Fruit fly (Drosophila melanogaster) whole organism, wandering third instar larva: ENCODE measurements around the gene Mkrn1.

Source experiments
- Abd-B ChIP-seq: fragments of >200 bp; optimal IDR thresholded peaks from 2 replicates; lab custom pipeline; 2017; ENCODE audit warnings: missing biosample characterization, missing genetic modification characterization
- CG32264 ChIP-seq: fragments of 200-800 bp; sonication (Bioruptor generic); optimal IDR thresholded peaks from 2 replicates; lab custom pipeline; 2016; ENCODE audit warnings: missing biosample characterization, missing genetic modification characterization
- CrebA ChIP-seq: fragments of 200-800 bp; sonication (Bioruptor generic); optimal IDR thresholded peaks from 2 replicates; lab custom pipeline; 2016; ENCODE audit warnings: missing biosample characterization, mild to moderate bottlenecking, missing genetic modification characterization, borderline replicate concordance
- Dfd ChIP-seq: fragments of >200 bp; optimal IDR thresholded peaks from 2 replicates; lab custom pipeline; 2017; ENCODE audit warnings: missing biosample characterization, missing genetic modification characterization
- Dif ChIP-seq: fragments of 200-275, 200-300 bp; sonication (Bioruptor generic); optimal IDR thresholded peaks from 2 replicates; lab custom pipeline; 2018; ENCODE audit warnings: missing biosample characterization, missing genetic modification characterization; ENCODE audit not compliant: partially characterized antibody
- GATAd ChIP-seq: sonication (Bioruptor generic); optimal IDR thresholded peaks from 2 replicates; lab custom pipeline; 2016; ENCODE audit warnings: missing biosample characterization, missing genetic modification characterization
- HLH106 ChIP-seq: fragments of 200-800 bp; optimal IDR thresholded peaks from 3 replicates; lab custom pipeline; 2019; ENCODE audit warnings: missing biosample characterization, mild to moderate bottlenecking, missing genetic modification characterization, moderate library complexity
- Hnf4 ChIP-seq: fragments of 200-800 bp; sonication (Bioruptor generic); optimal IDR thresholded peaks from 2 replicates; lab custom pipeline; 2016; ENCODE audit warnings: missing biosample characterization, mild to moderate bottlenecking, missing genetic modification characterization
- Hr78 ChIP-seq: fragments of >200 bp; optimal IDR thresholded peaks from 2 replicates; lab custom pipeline; 2017; ENCODE audit warnings: missing biosample characterization, missing genetic modification characterization
- Hr83 ChIP-seq: fragments of 200-300 bp; sonication (Bioruptor generic); optimal IDR thresholded peaks from 2 replicates; lab custom pipeline; 2016; ENCODE audit warnings: missing biosample characterization, mild to moderate bottlenecking, missing genetic modification characterization, moderate library complexity; ENCODE audit not compliant: poor library complexity, severe bottlenecking
- Jra ChIP-seq: sonication (Bioruptor generic); optimal IDR thresholded peaks from 2 replicates; lab custom pipeline; 2016; ENCODE audit warnings: missing biosample characterization, missing genetic modification characterization
- Mio ChIP-seq: sonication (Bioruptor generic); optimal IDR thresholded peaks from 2 replicates; lab custom pipeline; 2016; ENCODE audit warnings: missing biosample characterization, missing genetic modification characterization
- Myc ChIP-seq: fragments of >200 bp; optimal IDR thresholded peaks from 2 replicates; lab custom pipeline; 2017
- N ChIP-seq: fragments of >200 bp; optimal IDR thresholded peaks from 2 replicates; lab custom pipeline; 2018; ENCODE audit warnings: missing biosample characterization, missing external identifiers, missing genetic modification characterization
- OdsH ChIP-seq: fragments of 200-800 bp; sonication (Bioruptor generic); optimal IDR thresholded peaks from 2 replicates; lab custom pipeline; 2016; ENCODE audit warnings: missing biosample characterization, mild to moderate bottlenecking, missing genetic modification characterization
- Rel ChIP-seq, 2 experiments: fragments of 200-800 bp; sonication (Bioruptor generic) in 1 of 2; optimal IDR thresholded peaks; 2 replicates in 1 of 2; 3 replicates in 1 of 2; lab custom pipeline; 2016 to 2019; ENCODE audit warnings: mild to moderate bottlenecking in 2 of 2, missing biosample characterization in 2 of 2, missing genetic modification characterization in 2 of 2, moderate library complexity in 1 of 2
- Sp1 ChIP-seq: fragments of 200-800 bp; sonication (Bioruptor generic); optimal IDR thresholded peaks from 3 replicates; lab custom pipeline; 2019; ENCODE audit warnings: missing biosample characterization, mild to moderate bottlenecking, missing genetic modification characterization, moderate library complexity
- br ChIP-seq: fragments of 200-800 bp; sonication (Bioruptor generic); optimal IDR thresholded peaks from 2 replicates; lab custom pipeline; 2016; ENCODE audit warnings: missing biosample characterization, missing genetic modification characterization
- brk ChIP-seq: fragments of 200-800 bp; sonication (Bioruptor generic); optimal IDR thresholded peaks from 2 replicates; lab custom pipeline; 2016; ENCODE audit warnings: missing biosample characterization, mild to moderate bottlenecking, missing genetic modification characterization
- dl ChIP-seq, 2 experiments: fragments of 175-275, 200-275 bp in 1 of 2; fragments of 200-275 bp in 1 of 2; sonication (Bioruptor generic); optimal IDR thresholded peaks; lab custom pipeline; 2018; ENCODE audit warnings: mild to moderate bottlenecking in 2 of 2, missing biosample characterization in 2 of 2, missing genetic modification characterization in 2 of 2, moderate library complexity in 2 of 2; ENCODE audit not compliant: partially characterized antibody in 2 of 2, insufficient read depth in 1 of 2
- dmrt93B ChIP-seq: fragments of 200-800 bp; sonication (Bioruptor generic); optimal IDR thresholded peaks from 2 replicates; lab custom pipeline; 2018; ENCODE audit warnings: missing biosample characterization, mild to moderate bottlenecking, missing genetic modification characterization
- dsf ChIP-seq: sonication (Bioruptor generic); optimal IDR thresholded peaks from 2 replicates; lab custom pipeline; 2016; ENCODE audit warnings: missing biosample characterization, missing genetic modification characterization, borderline replicate concordance
- ey ChIP-seq: fragments of 200-800 bp; sonication (Bioruptor generic); optimal IDR thresholded peaks from 2 replicates; lab custom pipeline; 2016; ENCODE audit warnings: missing biosample characterization, missing genetic modification characterization
- foxo ChIP-seq, 2 experiments: fragments of 200-800 bp; sonication (Bioruptor generic); optimal IDR thresholded peaks; 2 replicates in 1 of 2; 3 replicates in 1 of 2; lab custom pipeline; 2016 to 2017; ENCODE audit warnings: missing biosample characterization in 2 of 2, missing genetic modification characterization in 2 of 2
- fru ChIP-seq: fragments of 200-800 bp; sonication (Bioruptor generic); optimal IDR thresholded peaks from 3 replicates; lab custom pipeline; 2016; ENCODE audit warnings: missing biosample characterization, mild to moderate bottlenecking, missing genetic modification characterization
- h ChIP-seq: fragments of 200-800 bp; sonication (Bioruptor generic); optimal IDR thresholded peaks from 3 replicates; lab custom pipeline; 2016; ENCODE audit warnings: missing biosample characterization, mild to moderate bottlenecking, missing genetic modification characterization
- jim ChIP-seq: fragments of 175-275, 200-325 bp; sonication (Bioruptor generic); optimal IDR thresholded peaks from 2 replicates; lab custom pipeline; 2016; ENCODE audit warnings: missing biosample characterization, mild to moderate bottlenecking, missing genetic modification characterization
- pan ChIP-seq: fragments of >200 bp; optimal IDR thresholded peaks from 2 replicates; lab custom pipeline; 2017
- psq ChIP-seq: fragments of 200-800 bp; sonication (Bioruptor generic); optimal IDR thresholded peaks from 3 replicates; lab custom pipeline; 2017; ENCODE audit warnings: missing biosample characterization, mild to moderate bottlenecking, missing genetic modification characterization, moderate library complexity
- rgr ChIP-seq: fragments of 200-800 bp; sonication (Bioruptor generic); optimal IDR thresholded peaks from 3 replicates; lab custom pipeline; 2016; ENCODE audit warnings: missing biosample characterization, mild to moderate bottlenecking, missing genetic modification characterization
- sage ChIP-seq: fragments of 200-800 bp; sonication (Bioruptor generic); optimal IDR thresholded peaks from 2 replicates; lab custom pipeline; 2016; ENCODE audit warnings: missing biosample characterization, mild to moderate bottlenecking, missing genetic modification characterization
- sv ChIP-seq: fragments of 200-800 bp; sonication (Bioruptor generic); optimal IDR thresholded peaks from 3 replicates; lab custom pipeline; 2016; ENCODE audit warnings: missing biosample characterization, missing genetic modification characterization
- tai ChIP-seq: sonication (Bioruptor generic); optimal IDR thresholded peaks from 2 replicates; lab custom pipeline; 2016; ENCODE audit warnings: missing biosample characterization, missing genetic modification characterization
- usp ChIP-seq: fragments of >200 bp; optimal IDR thresholded peaks from 2 replicates; lab custom pipeline; 2017; ENCODE audit warnings: missing biosample characterization, missing genetic modification characterization
- woc ChIP-seq: sonication (Bioruptor generic); optimal IDR thresholded peaks from 2 replicates; lab custom pipeline; 2016; ENCODE audit warnings: missing biosample characterization, mild to moderate bottlenecking, missing genetic modification characterization

Gene Mkrn1

DNA sequence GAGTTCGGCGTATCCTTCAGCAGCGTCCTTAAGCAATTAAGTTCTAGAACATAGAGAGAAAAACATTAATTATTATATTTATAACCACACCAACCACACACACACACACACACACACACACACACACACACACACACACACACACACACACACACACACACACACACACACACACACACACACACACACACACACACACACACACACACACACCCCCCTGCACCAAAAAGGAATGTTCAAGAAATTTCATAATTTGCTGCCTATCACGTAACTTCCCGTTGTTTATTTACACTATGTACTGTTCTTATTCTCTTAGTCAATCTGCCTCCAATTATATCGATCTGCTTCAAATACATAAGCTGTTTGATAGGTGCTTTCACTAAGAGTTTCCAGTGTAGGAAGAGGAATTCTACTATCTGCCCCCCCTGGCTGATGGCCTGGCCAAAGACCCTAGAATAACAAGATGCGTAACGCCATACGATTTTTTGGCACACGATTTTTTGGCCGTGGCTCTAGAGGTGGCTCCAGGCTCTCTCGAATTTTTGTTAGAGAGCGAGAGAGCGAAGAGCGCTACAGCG is 35.0 kb downstream of the Mkrn1 start:
- TF ChIP-seq N (GFP tag; lab: Kevin White, UChicago): peak; percentile 14

DNA sequence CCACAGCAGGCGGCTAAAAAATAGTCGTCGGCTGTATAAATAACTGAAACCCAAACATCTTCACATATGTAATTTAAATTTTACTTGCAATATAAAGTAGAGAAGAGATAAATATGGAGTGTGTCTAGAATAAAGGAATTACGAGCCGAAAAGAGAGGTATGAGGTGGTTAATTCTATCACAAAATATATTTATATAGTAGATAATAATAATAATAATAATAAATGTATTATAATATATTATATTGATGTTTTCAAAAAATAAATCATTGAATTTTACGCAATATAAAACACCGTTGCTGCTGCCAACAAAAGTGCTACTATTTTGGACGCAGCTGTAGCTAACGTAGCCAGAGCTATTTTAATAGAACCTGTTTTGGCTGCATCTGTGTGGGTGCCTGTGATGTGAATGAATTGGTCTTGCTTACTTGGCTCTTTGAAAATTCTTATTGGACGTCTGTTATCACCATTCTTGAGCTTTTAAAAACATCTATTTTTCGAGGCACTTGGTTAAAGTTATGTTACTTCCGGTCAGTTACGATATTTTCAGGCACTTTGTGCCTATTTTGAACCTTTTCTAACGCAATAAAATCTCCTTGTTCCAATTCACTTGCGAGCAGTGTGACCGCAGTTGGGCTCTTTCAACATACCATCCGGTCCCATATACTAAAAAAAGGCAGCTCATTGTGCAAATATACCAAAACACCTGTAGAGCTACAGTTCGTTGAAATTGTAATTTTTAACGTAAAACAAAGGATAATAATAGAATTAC is 36.5 kb downstream of the Mkrn1 start, which contains the start of gene Hr78:
TSS of gene Hr78 (minus strand) at position 630 of the 770 bp plus-strand sequence.
- TF ChIP-seq sv (GFP tag; lab: Kevin White, UChicago) (no peak), pan (lab: Kevin White, UChicago) (no peak), HLH106 (peak; percentile 78), Rel (GFP tag; optimal IDR thresholded peaks at IDR 0.05; lab: Kevin White, UChicago) (peak; percentile 5), Rel (tag; optimal IDR thresholded peaks at IDR 0.05; lab: Kevin White, UChicago) (peak; percentile 14), woc (peak; percentile 42), OdsH (GFP tag; lab: Kevin White, UChicago) (peak; percentile 77), Jra (GFP tag; lab: Kevin White, UChicago) (peak; percentile 19), N (GFP tag; lab: Kevin White, UChicago) (no peak), CG32264 (peak; percentile 15), Myc (lab: Kevin White, UChicago) (no peak), Mio (GFP tag; lab: Kevin White, UChicago) (no peak), Dif (GFP tag; lab: Kevin White, UChicago) (peak; percentile 4), h (GFP tag; lab: Kevin White, UChicago) (peak; percentile 40), tai (GFP tag; lab: Kevin White, UChicago) (no peak), CrebA (GFP tag; lab: Kevin White, UChicago) (no peak), rgr (peak; percentile 74), brk (GFP tag; lab: Kevin White, UChicago) (peak; percentile 46), dsf (peak; percentile 6), GATAd (GFP tag; lab: Kevin White, UChicago) (no peak), Sp1 (peak; percentile 74), psq (GFP tag; lab: Kevin White, UChicago) (peak; percentile 77), Hnf4 (peak; percentile 3), fru (GFP tag; lab: Kevin White, UChicago) (peak; percentile 64), Hr83 (GFP tag; lab: Kevin White, UChicago) (peak; percentile 84), sage (peak; percentile 79), jim (GFP tag; lab: Kevin White, UChicago) (no peak), dmrt93B (peak; percentile 63), br (GFP tag; lab: Kevin White, UChicago) (peak; percentile 34), usp (GFP tag; lab: Kevin White, UChicago) (no peak), Hr78 (GFP tag; lab: Kevin White, UChicago) (no peak), foxo (GFP tag; optimal IDR thresholded peaks at IDR 0.05; lab: Kevin White, UChicago) (peak in 1 of 2 experiments; percentile 76), Abd-B (GFP tag; lab: Kevin White, UChicago) (no peak), dl (GFP tag; optimal IDR thresholded peaks at IDR 0.05; lab: Kevin White, UChicago; ENCODE audit: insufficient read depth in 1 of 2, partially characterized antibody in 2 of 2) (no peak), ey (GFP tag; lab: Kevin White, UChicago) (peak; percentile 47)

DNA sequence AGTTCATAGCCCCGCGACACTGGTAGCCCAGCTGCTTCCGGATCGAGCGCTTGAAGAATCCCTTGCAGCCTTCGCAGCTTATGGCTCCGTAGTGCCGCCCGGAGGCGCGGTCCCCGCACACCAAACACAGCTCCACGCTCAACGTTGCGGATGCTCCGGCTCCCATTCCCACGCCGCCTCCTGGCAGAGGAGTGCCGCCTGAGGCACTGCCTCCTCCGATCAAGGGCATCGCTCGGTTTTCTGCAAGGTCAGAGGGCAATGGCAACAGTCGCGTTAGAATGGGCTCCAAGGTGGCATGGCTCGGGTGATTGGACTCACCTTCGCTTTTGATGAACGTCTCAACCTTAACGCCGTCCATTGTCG is 37.0 kb downstream of the Mkrn1 start:
- TF ChIP-seq Dfd (GFP tag; lab: Kevin White, UChicago) (no peak), CG32264 (no peak), dsf (no peak)
